Worm (Caenorhabditis elegans) whole organism, young adult: ENCODE data around the gene srx-93.

Source experiments
- C17E4.6 ChIP-seq: fragments of 200-800 bp; sonication (Bioruptor generic); IDR thresholded peaks from 2 replicates; pipeline ENCODE4 v1.3.6; 2022; ENCODE audit warnings: missing genetic modification reagents, missing genetic modification characterization, missing compliant biosample characterization
- T07F8.4 ChIP-seq: sonication (generic microtip); optimal IDR thresholded peaks from 2 replicates; lab custom pipeline; 2016; ENCODE audit warnings: mild to moderate bottlenecking, missing genetic modification characterization, moderate library complexity, missing compliant biosample characterization
- ama-1 ChIP-seq, 3 experiments: fragments of 150-350 bp in 1 of 3; sonication (generic microtip) in 2 of 3; optimal IDR thresholded peaks; 2 replicates each; lab custom pipeline; 2014 to 2018; ENCODE audit warnings: missing biosample characterization in 2 of 3, missing genetic modification characterization in 2 of 3, missing genetic modification reagents in 2 of 3
- attf-5 ChIP-seq: fragments of 200-800 bp; sonication (Bioruptor generic); optimal IDR thresholded peaks from 2 replicates; lab custom pipeline; 2018; ENCODE audit warnings: mild to moderate bottlenecking, missing genetic modification characterization, missing compliant biosample characterization
- ceh-100 ChIP-seq: fragments of 200-800 bp; sonication (Bioruptor generic); IDR thresholded peaks from 2 replicates; pipeline ENCODE4 v1.3.6; 2022; ENCODE audit warnings: missing genetic modification reagents, missing genetic modification characterization, missing compliant biosample characterization
- dox-1 ChIP-seq: fragments of 200-800 bp; sonication (Bioruptor generic); IDR thresholded peaks from 2 replicates; pipeline ENCODE4 v1.3.6; 2022; ENCODE audit warnings: missing genetic modification reagents, missing genetic modification characterization, missing compliant biosample characterization
- dpl-1 ChIP-seq: fragments of 150-350 bp; optimal IDR thresholded peaks from 2 replicates; lab custom pipeline; 2014; ENCODE audit warnings: missing biosample characterization, missing genetic modification reagents, missing genetic modification characterization
- let-526 ChIP-seq: fragments of 200-800 bp; sonication (Bioruptor generic); IDR thresholded peaks from 2 replicates; pipeline ENCODE4 v1.3.6; 2022; ENCODE audit warnings: missing genetic modification reagents, missing genetic modification characterization, missing compliant biosample characterization
- lin-35 ChIP-seq, 3 experiments: fragments of 150-350 bp in 2 of 3; sonication (generic microtip) in 1 of 3; optimal IDR thresholded peaks; 2 replicates each; lab custom pipeline; 2014 to 2018; ENCODE audit warnings: missing biosample characterization in 3 of 3, missing genetic modification characterization in 3 of 3, missing genetic modification reagents in 3 of 3
- nhr-90 ChIP-seq: sonication (generic microtip); optimal IDR thresholded peaks from 2 replicates; lab custom pipeline; 2016; ENCODE audit warnings: missing genotype, mild to moderate bottlenecking, missing genetic modification characterization, missing compliant biosample characterization
- snpc-4 ChIP-seq, 5 experiments: fragments of 150-350 bp in 1 of 5; sonication (generic microtip) in 4 of 5; optimal IDR thresholded peaks; 2 replicates each; lab custom pipeline; 2014 to 2018; ENCODE audit warnings: missing genetic modification characterization in 5 of 5, missing biosample characterization in 3 of 5, antibody characterized with exemption in 2 of 5, mild to moderate bottlenecking in 2 of 5, missing compliant biosample characterization in 2 of 5, missing genotype in 2 of 5, moderate library complexity in 2 of 5, missing genetic modification reagents in 1 of 5
- unc-62 ChIP-seq: fragments of 150-350 bp; optimal IDR thresholded peaks from 2 replicates; lab custom pipeline; 2014; ENCODE audit warnings: missing biosample characterization, missing genetic modification reagents, missing genetic modification characterization

DNA sequence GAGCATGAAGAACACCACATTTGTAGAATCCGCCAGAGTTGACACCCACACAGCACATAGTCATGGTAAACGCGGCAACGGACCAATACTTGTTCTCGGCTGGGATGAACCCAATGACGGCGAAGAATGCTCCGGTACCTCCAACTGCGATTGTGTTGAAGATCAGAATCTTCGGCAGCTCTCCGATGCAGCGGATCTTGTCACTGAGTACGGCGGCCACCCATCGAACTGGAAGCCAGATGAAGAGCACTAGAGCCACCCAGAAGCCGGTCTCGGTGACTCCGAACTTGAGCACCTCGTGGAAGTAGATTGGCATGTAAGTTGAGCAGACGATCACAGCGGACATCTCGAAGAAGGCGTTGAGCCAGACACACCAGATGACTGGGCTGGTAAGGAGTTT, 7.5 kb downstream of the srx-93 start:
- TF ChIP-seq ama-1 (optimal IDR thresholded peaks at IDR 0.05; lab: Kevin White, UChicago) (no peak), ama-1 (GFP tag; optimal IDR thresholded peaks at IDR 0.05; lab: Kevin White, UChicago) (no peak), nhr-90 (no peak), lin-35 (GFP tag; optimal IDR thresholded peaks at IDR 0.05; lab: Kevin White, UChicago) (no peak), unc-62 (GFP tag; lab: Kevin White, UChicago) (no peak), attf-5 (no peak), dox-1 (GFP tag; lab: Robert Waterston, UW) (no peak), let-526 (no peak), snpc-4 (GFP tag; optimal IDR thresholded peaks at IDR 0.05; lab: Kevin White, UChicago) (no peak), snpc-4 (tag; optimal IDR thresholded peaks at IDR 0.05; lab: Kevin White, UChicago) (no peak), C17E4.6 (GFP tag; lab: Robert Waterston, UW) (no peak), T07F8.4 (tag; lab: Kevin White, UChicago) (no peak), ceh-100 (no peak), dpl-1 (no peak)
